Worm (Caenorhabditis elegans) whole organism, L2 larva: ENCODE measurements around the gene nfm-1.

Experiments used
- C34F6.9 ChIP-seq: fragments of 150-350 bp; optimal IDR thresholded peaks from 2 replicates; lab custom pipeline; 2014; ENCODE audit warnings: missing biosample characterization, missing genetic modification characterization
- R02D3.7 ChIP-seq: fragments of 150-350 bp; optimal IDR thresholded peaks from 2 replicates; lab custom pipeline; 2014; ENCODE audit warnings: missing biosample characterization, missing genetic modification characterization
- alr-1 ChIP-seq: fragments of 150-350 bp; optimal IDR thresholded peaks from 2 replicates; lab custom pipeline; 2014; ENCODE audit warnings: missing biosample characterization, missing genetic modification characterization
- blmp-1 ChIP-seq: sonication (generic microtip); optimal IDR thresholded peaks from 2 replicates; lab custom pipeline; 2017; ENCODE audit warnings: missing genetic modification characterization, mild to moderate bottlenecking, missing compliant biosample characterization, antibody characterized with exemption, moderate library complexity; ENCODE audit not compliant: insufficient read depth
- ceh-82 ChIP-seq: fragments of 150-350 bp; optimal IDR thresholded peaks from 2 replicates; lab custom pipeline; 2014; ENCODE audit warnings: missing biosample characterization, missing genetic modification characterization
- crh-2 ChIP-seq: sonication (generic microtip); optimal IDR thresholded peaks from 2 replicates; lab custom pipeline; 2017; ENCODE audit warnings: missing biosample characterization, missing genetic modification characterization
- egl-27 ChIP-seq: sonication (generic microtip); optimal IDR thresholded peaks from 3 replicates; lab custom pipeline; 2017; ENCODE audit warnings: missing biosample characterization, missing genetic modification reagents, missing genetic modification characterization
- elt-1 ChIP-seq: fragments of 150-350 bp; optimal IDR thresholded peaks from 2 replicates; lab custom pipeline; 2014; ENCODE audit warnings: missing biosample characterization, missing genetic modification characterization
- elt-3 ChIP-seq: sonication (generic microtip); optimal IDR thresholded peaks from 2 replicates; lab custom pipeline; 2017; ENCODE audit warnings: missing biosample characterization, missing genetic modification characterization
- fos-1 ChIP-seq: fragments of 150-350 bp; optimal IDR thresholded peaks from 2 replicates; lab custom pipeline; 2014; ENCODE audit warnings: missing biosample characterization, missing genetic modification characterization
- gmeb-1 ChIP-seq: fragments of 150-350 bp; optimal IDR thresholded peaks from 2 replicates; lab custom pipeline; 2014; ENCODE audit warnings: missing biosample characterization, missing genetic modification characterization
- lsy-2 ChIP-seq, 2 experiments: fragments of 150-350 bp in 1 of 2; sonication (generic microtip) in 1 of 2; optimal IDR thresholded peaks; 2 replicates each; lab custom pipeline; 2014 to 2017; ENCODE audit warnings: missing biosample characterization in 2 of 2, missing genetic modification characterization in 2 of 2
- mab-5 ChIP-seq: fragments of 150-350 bp; optimal IDR thresholded peaks from 2 replicates; lab custom pipeline; 2014; ENCODE audit warnings: missing biosample characterization, missing genetic modification characterization
- mdl-1 ChIP-seq, 2 experiments: fragments of 150-350 bp in 1 of 2; sonication (generic microtip) in 1 of 2; optimal IDR thresholded peaks; 2 replicates each; lab custom pipeline; 2017; ENCODE audit warnings: missing biosample characterization in 2 of 2, missing genetic modification characterization in 2 of 2
- nhr-10 ChIP-seq: sonication (generic microtip); optimal IDR thresholded peaks from 2 replicates; lab custom pipeline; 2017; ENCODE audit warnings: missing biosample characterization, missing genetic modification characterization
- nhr-129 ChIP-seq: fragments of 150-350 bp; optimal IDR thresholded peaks from 2 replicates; lab custom pipeline; 2014; ENCODE audit warnings: missing biosample characterization, missing genetic modification characterization
- nhr-21 ChIP-seq: fragments of 150-350 bp; optimal IDR thresholded peaks from 2 replicates; lab custom pipeline; 2014; ENCODE audit warnings: missing biosample characterization, missing genetic modification characterization
- nhr-23 ChIP-seq: fragments of 150-350 bp; optimal IDR thresholded peaks from 2 replicates; lab custom pipeline; 2014; ENCODE audit warnings: missing biosample characterization, missing genetic modification reagents, missing genetic modification characterization
- nhr-237 ChIP-seq: fragments of 150-350 bp; optimal IDR thresholded peaks from 2 replicates; lab custom pipeline; 2014; ENCODE audit warnings: missing biosample characterization, missing genetic modification characterization
- peb-1 ChIP-seq: fragments of 150-350 bp; optimal IDR thresholded peaks from 2 replicates; lab custom pipeline; 2014; ENCODE audit warnings: missing biosample characterization, missing genetic modification characterization
- sem-4 ChIP-seq: fragments of 150-350 bp; optimal IDR thresholded peaks from 2 replicates; lab custom pipeline; 2014; ENCODE audit warnings: missing biosample characterization, missing genetic modification reagents, missing genetic modification characterization
- skn-1 ChIP-seq: sonication (generic microtip); optimal IDR thresholded peaks from 2 replicates; lab custom pipeline; 2017; ENCODE audit warnings: missing biosample characterization, missing genetic modification characterization
- sma-3 ChIP-seq: sonication (generic microtip); optimal IDR thresholded peaks from 2 replicates; lab custom pipeline; 2016; ENCODE audit warnings: missing genetic modification reagents, missing genetic modification characterization, missing compliant biosample characterization
- sma-9 ChIP-seq, 2 experiments: fragments of 150-350 bp in 1 of 2; sonication (generic microtip) in 1 of 2; optimal IDR thresholded peaks; 2 replicates each; lab custom pipeline; 2014 to 2016; ENCODE audit warnings: missing genetic modification characterization in 2 of 2, mild to moderate bottlenecking in 1 of 2, missing biosample characterization in 1 of 2, missing compliant biosample characterization in 1 of 2, missing genetic modification reagents in 1 of 2, moderate library complexity in 1 of 2
- snpc-4 ChIP-seq: fragments of 150-350 bp; optimal IDR thresholded peaks from 2 replicates; lab custom pipeline; 2014; ENCODE audit warnings: missing biosample characterization, missing genetic modification characterization
- unc-55 ChIP-seq: fragments of 150-350 bp; sonication (generic microtip); optimal IDR thresholded peaks from 3 replicates; lab custom pipeline; 2014; ENCODE audit warnings: missing biosample characterization, missing genetic modification reagents, missing genetic modification characterization
- unc-62 ChIP-seq: fragments of 150-350 bp; optimal IDR thresholded peaks from 2 replicates; lab custom pipeline; 2014; ENCODE audit warnings: missing biosample characterization, missing genetic modification reagents, missing genetic modification characterization
- zag-1 ChIP-seq: fragments of 150-350 bp; optimal IDR thresholded peaks from 2 replicates; lab custom pipeline; 2014; ENCODE audit warnings: missing biosample characterization, missing genetic modification characterization
- ztf-4 ChIP-seq: fragments of 150-350 bp; optimal IDR thresholded peaks from 2 replicates; lab custom pipeline; 2014; ENCODE audit warnings: missing biosample characterization, missing genetic modification characterization

The nfm-1 gene

ce11 chrIII:6139932-6140612 lies 19.2 kb upstream of the nfm-1 start (continued):
- TF ChIP-seq egl-27 (tag; lab: Kevin White, UChicago) (no peak), blmp-1 (tag; lab: Kevin White, UChicago) (no peak), elt-1 (tag; lab: Kevin White, UChicago) (no peak)

ce11 chrIII:6140818-6141217 lies 18.4 kb upstream of the nfm-1 start:
- TF ChIP-seq unc-55 (GFP tag; lab: Kevin White, UChicago) (no peak), blmp-1 (tag; lab: Kevin White, UChicago) (no peak), sem-4 (tag; lab: Kevin White, UChicago) (no peak), mab-5 (tag; lab: Kevin White, UChicago) (no peak), sma-9 (GFP tag; optimal IDR thresholded peaks at IDR 0.05; lab: Kevin White, UChicago) (no peak), sma-9 (tag; optimal IDR thresholded peaks at IDR 0.05; lab: Kevin White, UChicago) (no peak), sma-3 (GFP tag; lab: Kevin White, UChicago) (no peak), alr-1 (tag; lab: Kevin White, UChicago) (no peak), R02D3.7 (tag; lab: Kevin White, UChicago) (no peak), unc-62 (GFP tag; lab: Kevin White, UChicago) (no peak), egl-27 (tag; lab: Kevin White, UChicago) (no peak), ceh-82 (no peak), nhr-23 (tag; lab: Kevin White, UChicago) (no peak), nhr-21 (tag; lab: Kevin White, UChicago) (no peak), nhr-129 (tag; lab: Kevin White, UChicago) (no peak), skn-1 (no peak), elt-3 (tag; lab: Kevin White, UChicago) (no peak), zag-1 (tag; lab: Kevin White, UChicago) (no peak)

ce11 chrIII:6141532-6141931 lies 17.7 kb upstream of the nfm-1 start:
- TF ChIP-seq egl-27 (tag; lab: Kevin White, UChicago) (no peak), C34F6.9 (tag; lab: Kevin White, UChicago) (peak; percentile 54), elt-3 (tag; lab: Kevin White, UChicago) (no peak), ztf-4 (tag; lab: Kevin White, UChicago) (no peak), nhr-237 (tag; lab: Kevin White, UChicago) (no peak), snpc-4 (no peak), nhr-129 (tag; lab: Kevin White, UChicago) (peak; percentile 20), peb-1 (tag; lab: Kevin White, UChicago) (no peak), nhr-21 (tag; lab: Kevin White, UChicago) (no peak), lsy-2 (tag; optimal IDR thresholded peaks at IDR 0.05; lab: Kevin White, UChicago) (peak in 1 of 2 experiments; percentile 46), crh-2 (tag; lab: Kevin White, UChicago) (peak; percentile 34)

ce11 chrIII:6144390-6144962 lies 14.8 kb upstream of the nfm-1 start:
- TF ChIP-seq nhr-129 (tag; lab: Kevin White, UChicago) (peak; percentile 97), peb-1 (tag; lab: Kevin White, UChicago) (no peak), blmp-1 (tag; lab: Kevin White, UChicago) (peak; percentile 13), sma-9 (GFP tag; optimal IDR thresholded peaks at IDR 0.05; lab: Kevin White, UChicago) (peak; percentile 24), sma-9 (tag; optimal IDR thresholded peaks at IDR 0.05; lab: Kevin White, UChicago) (no peak), C34F6.9 (tag; lab: Kevin White, UChicago) (no peak), lsy-2 (tag; optimal IDR thresholded peaks at IDR 0.05; lab: Kevin White, UChicago) (peak in 1 of 2 experiments; percentile 33), elt-3 (tag; lab: Kevin White, UChicago) (no peak), gmeb-1 (tag; lab: Kevin White, UChicago) (peak; percentile 10), nhr-10 (no peak), fos-1 (tag; lab: Kevin White, UChicago) (no peak), sma-3 (GFP tag; lab: Kevin White, UChicago) (peak; percentile 0), nhr-237 (tag; lab: Kevin White, UChicago) (no peak), nhr-21 (tag; lab: Kevin White, UChicago) (peak; percentile 35), sem-4 (tag; lab: Kevin White, UChicago) (no peak), mdl-1 (tag; optimal IDR thresholded peaks at IDR 0.05; lab: Kevin White, UChicago) (peak in 1 of 2 experiments; percentile 59), egl-27 (tag; lab: Kevin White, UChicago) (no peak), alr-1 (tag; lab: Kevin White, UChicago) (no peak)
